Worm (Caenorhabditis elegans) whole organism, mixed stage, embryonic: Measurements from ENCODE around the gene him-17.
A peak's percentile ranks its signal among the peaks of the same experiment; 100 is the strongest.

Experiments
- M03D4.4 ChIP-seq: sonication (generic microtip); optimal IDR thresholded peaks from 2 replicates; lab custom pipeline; 2017; ENCODE audit warnings: mild to moderate bottlenecking, missing genetic modification characterization, missing compliant biosample characterization
- blmp-1 ChIP-seq: fragments of 150-350 bp; optimal IDR thresholded peaks from 2 replicates; lab custom pipeline; 2014; ENCODE audit warnings: missing biosample characterization, missing genetic modification characterization
- ceh-39 ChIP-seq: fragments of 150-350 bp; optimal IDR thresholded peaks from 2 replicates; lab custom pipeline; 2014; ENCODE audit warnings: missing biosample characterization, missing genetic modification characterization
- ceh-43 ChIP-seq: fragments of 200-800 bp; sonication (Bioruptor generic); optimal IDR thresholded peaks from 2 replicates; lab custom pipeline; 2018; ENCODE audit warnings: mild to moderate bottlenecking, missing genetic modification characterization, moderate library complexity, missing compliant biosample characterization
- ceh-83 ChIP-seq: fragments of 200-800 bp; sonication (Bioruptor generic); optimal IDR thresholded peaks from 2 replicates; lab custom pipeline; 2018; ENCODE audit warnings: mild to moderate bottlenecking, missing genetic modification characterization, missing compliant biosample characterization
- ces-1 ChIP-seq: fragments of 150-350 bp; optimal IDR thresholded peaks from 2 replicates; lab custom pipeline; 2014; ENCODE audit warnings: missing biosample characterization, missing genetic modification reagents, missing genetic modification characterization
- cnd-1 ChIP-seq: fragments of 200-800 bp; sonication (Bioruptor generic); optimal IDR thresholded peaks from 2 replicates; lab custom pipeline; 2018; ENCODE audit warnings: mild to moderate bottlenecking, missing genetic modification characterization, missing compliant biosample characterization
- drap-1 ChIP-seq: fragments of 200-800 bp; sonication (Bioruptor generic); optimal IDR thresholded peaks from 3 replicates; lab custom pipeline; 2018; ENCODE audit warnings: mild to moderate bottlenecking, missing genetic modification characterization, missing compliant biosample characterization
- elt-1 ChIP-seq: sonication (generic microtip); optimal IDR thresholded peaks from 2 replicates; lab custom pipeline; 2017; ENCODE audit warnings: missing genetic modification characterization, mild to moderate bottlenecking, missing compliant biosample characterization, antibody characterized with exemption, moderate library complexity, borderline replicate concordance; ENCODE audit not compliant: insufficient read depth
- elt-3 ChIP-seq: fragments of 150-350 bp; optimal IDR thresholded peaks from 2 replicates; lab custom pipeline; 2014; ENCODE audit warnings: missing biosample characterization, missing genetic modification characterization
- flh-1 ChIP-seq: fragments of 200-800 bp; sonication (Bioruptor generic); optimal IDR thresholded peaks from 2 replicates; lab custom pipeline; 2018; ENCODE audit warnings: mild to moderate bottlenecking, missing genetic modification characterization, moderate library complexity, missing compliant biosample characterization
- ham-2 ChIP-seq: fragments of 200-800 bp; sonication (Bioruptor generic); optimal IDR thresholded peaks from 2 replicates; lab custom pipeline; 2018; ENCODE audit warnings: mild to moderate bottlenecking, missing genetic modification characterization, missing compliant biosample characterization
- hlh-1 ChIP-seq: fragments of 150-350 bp; optimal IDR thresholded peaks from 2 replicates; lab custom pipeline; 2014; ENCODE audit warnings: missing biosample characterization, missing genetic modification reagents, missing genetic modification characterization
- lin-13 ChIP-seq: fragments of 150-350 bp; optimal IDR thresholded peaks from 2 replicates; lab custom pipeline; 2014; ENCODE audit warnings: missing biosample characterization, missing genetic modification characterization
- lsy-2 ChIP-seq: fragments of 150-350 bp; optimal IDR thresholded peaks from 2 replicates; lab custom pipeline; 2014; ENCODE audit warnings: missing biosample characterization, missing genetic modification characterization
- mab-5 ChIP-seq: fragments of 150-350 bp; optimal IDR thresholded peaks from 2 replicates; lab custom pipeline; 2014; ENCODE audit warnings: missing biosample characterization, missing genetic modification characterization
- mep-1 ChIP-seq: fragments of 150-350 bp; optimal IDR thresholded peaks from 2 replicates; lab custom pipeline; 2017; ENCODE audit warnings: missing biosample characterization, missing genetic modification reagents, missing genetic modification characterization, inconsistent platforms
- mls-2 ChIP-seq: sonication (generic microtip); optimal IDR thresholded peaks from 2 replicates; lab custom pipeline; 2016; ENCODE audit warnings: mild to moderate bottlenecking, missing genetic modification characterization, moderate library complexity, missing compliant biosample characterization
- nhr-12 ChIP-seq: fragments of 150-350 bp; optimal IDR thresholded peaks from 2 replicates; lab custom pipeline; 2014; ENCODE audit warnings: missing biosample characterization, missing genetic modification characterization
- nhr-2 ChIP-seq: fragments of 150-350 bp; optimal IDR thresholded peaks from 2 replicates; lab custom pipeline; 2014; ENCODE audit warnings: missing biosample characterization, missing genetic modification characterization
- nhr-237 ChIP-seq: fragments of 150-350 bp; optimal IDR thresholded peaks from 2 replicates; lab custom pipeline; 2014; ENCODE audit warnings: missing biosample characterization, missing genetic modification characterization
- nhr-28 ChIP-seq: fragments of 150-350 bp; optimal IDR thresholded peaks from 2 replicates; lab custom pipeline; 2014; ENCODE audit warnings: missing biosample characterization, missing genetic modification characterization
- nhr-76 ChIP-seq: sonication (generic microtip); optimal IDR thresholded peaks from 2 replicates; lab custom pipeline; 2017; ENCODE audit warnings: missing biosample characterization, missing genetic modification characterization
- pha-4 ChIP-seq: fragments of 150-350 bp; optimal IDR thresholded peaks from 2 replicates; lab custom pipeline; 2018; ENCODE audit warnings: missing biosample characterization, missing genetic modification reagents, missing genetic modification characterization
- sem-2 ChIP-seq: fragments of 200-800 bp; sonication (Bioruptor generic); optimal IDR thresholded peaks from 2 replicates; lab custom pipeline; 2018; ENCODE audit warnings: mild to moderate bottlenecking, missing genetic modification characterization, missing compliant biosample characterization
- snpc-4 ChIP-seq: fragments of 150-350 bp; optimal IDR thresholded peaks from 2 replicates; lab custom pipeline; 2014; ENCODE audit warnings: missing biosample characterization, missing genetic modification characterization
- sptf-1 ChIP-seq: sonication (generic microtip); optimal IDR thresholded peaks from 2 replicates; lab custom pipeline; 2017; ENCODE audit warnings: mild to moderate bottlenecking, missing genetic modification characterization, moderate library complexity, missing compliant biosample characterization
- tbx-8 ChIP-seq: fragments of 200-800 bp; sonication (Bioruptor generic); optimal IDR thresholded peaks from 2 replicates; lab custom pipeline; 2018; ENCODE audit warnings: mild to moderate bottlenecking, missing genetic modification characterization, moderate library complexity, missing compliant biosample characterization
- unc-120 ChIP-seq: sonication (generic microtip); optimal IDR thresholded peaks from 2 replicates; lab custom pipeline; 2017; ENCODE audit warnings: missing genetic modification characterization, missing compliant biosample characterization; ENCODE audit not compliant: poor library complexity, severe bottlenecking
- unc-62 ChIP-seq: fragments of 150-350 bp; optimal IDR thresholded peaks from 2 replicates; lab custom pipeline; 2014; ENCODE audit warnings: missing biosample characterization, missing genetic modification reagents, missing genetic modification characterization
- zip-8 ChIP-seq: fragments of 150-350 bp; optimal IDR thresholded peaks from 2 replicates; lab custom pipeline; 2014; ENCODE audit warnings: missing biosample characterization, missing genetic modification characterization
- ztf-11 ChIP-seq: fragments of 150-350 bp; optimal IDR thresholded peaks from 2 replicates; lab custom pipeline; 2014; ENCODE audit warnings: missing biosample characterization, missing genetic modification characterization

him-17 gene

DNA sequence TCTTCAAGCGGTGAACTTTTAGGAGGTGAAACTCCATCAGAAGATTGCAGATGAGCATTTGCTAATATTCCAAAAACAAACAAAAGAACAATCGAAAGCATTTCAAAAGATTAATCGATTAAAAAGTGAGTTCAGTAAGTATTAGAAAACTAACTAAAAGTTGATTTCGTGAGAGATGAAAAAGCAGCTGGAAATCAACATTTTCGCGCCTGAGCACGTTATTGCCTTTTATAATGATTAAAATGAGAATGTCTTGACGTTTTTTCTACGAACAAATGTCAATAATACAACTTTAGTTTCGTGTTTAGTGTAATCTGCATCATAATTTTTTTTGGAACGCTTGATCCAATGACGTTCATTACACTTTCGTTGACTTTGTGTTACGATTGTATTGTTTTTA lies 21.3 kb downstream of the him-17 start, which contains the start of gene F57B1.9:
Gene F57B1.9 (minus strand): TSS at position 101 of the 400 bp plus-strand sequence.
- TF ChIP-seq M03D4.4 (tag; lab: Kevin White, UChicago) (no peak), hlh-1 (tag; lab: Kevin White, UChicago) (no peak), lin-13 (no peak)

DNA sequence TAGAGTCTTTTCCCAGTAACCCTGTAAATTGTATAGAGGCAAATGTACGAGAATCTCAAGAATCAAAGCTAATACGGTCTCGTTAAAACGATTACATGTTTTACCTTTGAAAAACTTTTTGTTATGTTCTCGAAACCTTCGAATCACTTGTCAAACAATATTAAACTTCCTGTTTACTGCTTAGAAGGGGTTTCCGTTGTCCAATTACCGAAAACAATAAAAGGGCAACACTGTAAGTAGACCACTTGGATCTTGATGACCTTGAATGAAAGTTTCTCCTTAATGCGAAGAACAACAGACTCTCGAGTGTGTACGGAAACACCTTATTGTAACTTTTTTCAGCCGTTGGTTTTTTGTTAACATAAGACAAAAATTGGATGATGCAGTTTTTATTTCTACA lies 24.1 kb downstream of the him-17 start:
- TF ChIP-seq M03D4.4 (tag; lab: Kevin White, UChicago) = no peak
- no peak for TF ChIP-seq nhr-28 (tag; lab: Kevin White, UChicago)
- no peak for TF ChIP-seq elt-1 (tag; lab: Kevin White, UChicago)
- no peak for TF ChIP-seq lsy-2
- no peak for TF ChIP-seq ceh-39 (tag; lab: Kevin White, UChicago)
- no peak for TF ChIP-seq mab-5
- TF ChIP-seq ceh-83 (GFP tag; lab: Kevin White, UChicago) = no peak
- TF ChIP-seq nhr-237 (tag; lab: Kevin White, UChicago) = no peak
- TF ChIP-seq flh-1 = no peak
- no peak for TF ChIP-seq sptf-1

DNA sequence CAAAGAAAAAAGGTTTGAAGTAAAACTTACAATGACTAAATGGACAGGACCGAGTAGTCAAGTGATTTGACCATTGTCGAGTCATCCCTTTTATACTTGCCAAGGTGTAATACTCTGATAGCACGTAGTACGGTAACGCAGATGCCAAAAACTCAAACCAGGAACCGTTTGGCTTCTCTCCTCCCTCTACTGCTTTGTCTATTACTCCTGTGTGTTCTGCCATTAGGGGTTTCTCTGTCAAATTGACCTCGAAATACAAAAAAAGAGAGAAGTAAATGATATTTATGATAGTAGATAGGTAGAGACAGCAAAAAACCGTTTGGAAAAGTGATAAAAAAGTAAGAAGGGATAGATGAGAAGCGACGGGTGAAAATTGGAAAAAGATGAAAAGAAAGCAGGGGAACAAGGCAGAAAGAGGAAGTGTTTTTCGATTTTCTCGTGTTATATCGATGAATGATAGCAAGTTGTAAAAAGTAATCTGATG lies 25.7 kb downstream of the him-17 start, which contains the start of the genes col-159 and col-160:
Gene col-159 (minus strand): TSS at position 51 of the 484 bp plus-strand sequence.
Gene col-160 (minus strand): TSS at position 63 of the 484 bp plus-strand sequence.
- no peak for TF ChIP-seq mls-2
- no peak for TF ChIP-seq zip-8 (tag; lab: Kevin White, UChicago)

DNA sequence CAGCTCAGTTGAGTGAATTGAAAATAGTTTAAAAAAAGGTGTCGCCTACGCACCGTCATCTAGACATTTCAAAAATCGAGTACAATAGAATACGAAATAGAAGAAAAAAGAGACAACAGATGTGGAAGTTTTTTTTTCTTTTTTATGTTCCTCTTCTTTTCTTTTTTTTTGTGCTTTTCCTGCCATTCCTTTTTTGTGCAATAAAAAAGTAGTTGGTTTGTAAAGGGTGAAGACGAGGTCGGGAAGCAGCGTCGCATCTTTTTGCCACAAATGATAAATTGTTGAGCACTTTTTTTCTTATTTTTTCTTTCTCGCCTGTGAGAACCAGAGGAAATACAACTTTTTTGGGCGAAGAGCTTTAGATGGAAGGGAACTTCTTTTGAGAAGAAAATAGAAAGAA lies 30.0 kb downstream of the him-17 start:
- TF ChIP-seq ham-2 (GFP tag; lab: Kevin White, UChicago) = no peak
- no peak for TF ChIP-seq nhr-28 (tag; lab: Kevin White, UChicago)
- no peak for TF ChIP-seq M03D4.4 (tag; lab: Kevin White, UChicago)
- no peak for TF ChIP-seq nhr-237 (tag; lab: Kevin White, UChicago)
- TF ChIP-seq unc-120 (tag; lab: Kevin White, UChicago) = no peak
- no peak for TF ChIP-seq zip-8 (tag; lab: Kevin White, UChicago)
- TF ChIP-seq unc-62 = no peak
- no peak for TF ChIP-seq tbx-8 (GFP tag; lab: Kevin White, UChicago)
- no peak for TF ChIP-seq lsy-2
- no peak for TF ChIP-seq snpc-4 (tag; lab: Kevin White, UChicago)
- no peak for TF ChIP-seq nhr-2 (tag; lab: Kevin White, UChicago)
- TF ChIP-seq mep-1 (tag; lab: Kevin White, UChicago) = no peak
- TF ChIP-seq blmp-1 = no peak
- TF ChIP-seq sem-2 (GFP tag; lab: Kevin White, UChicago) = no peak
- TF ChIP-seq ztf-11 = no peak
- no peak for TF ChIP-seq cnd-1
- TF ChIP-seq ceh-43 (GFP tag; lab: Kevin White, UChicago) = no peak

DNA sequence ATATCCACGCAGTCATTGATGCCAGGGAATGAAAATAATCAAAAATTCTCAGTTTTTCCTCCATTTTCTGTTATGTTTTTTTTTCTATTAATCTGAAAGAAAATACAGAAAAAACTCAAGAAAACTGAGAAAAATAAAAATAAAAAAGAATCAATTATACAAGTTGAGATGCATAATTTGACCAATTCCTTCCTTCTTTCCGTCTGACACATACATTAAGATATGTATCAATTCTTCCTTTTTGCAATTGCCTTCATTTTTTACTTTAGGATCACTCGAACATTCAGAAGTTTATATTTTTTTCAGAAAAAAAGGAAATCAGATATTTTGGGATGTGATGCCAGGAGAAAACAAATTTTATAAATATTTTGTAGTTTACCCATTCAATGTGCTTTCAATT lies 30.9 kb downstream of the him-17 start, which contains the start of gene F57B1.5:
Gene F57B1.5 (plus strand): TSS at position 301 of the 400 bp plus-strand sequence.
- no peak for TF ChIP-seq nhr-12 (tag; lab: Kevin White, UChicago)
- TF ChIP-seq, all 35 proteins: peak for 0

DNA sequence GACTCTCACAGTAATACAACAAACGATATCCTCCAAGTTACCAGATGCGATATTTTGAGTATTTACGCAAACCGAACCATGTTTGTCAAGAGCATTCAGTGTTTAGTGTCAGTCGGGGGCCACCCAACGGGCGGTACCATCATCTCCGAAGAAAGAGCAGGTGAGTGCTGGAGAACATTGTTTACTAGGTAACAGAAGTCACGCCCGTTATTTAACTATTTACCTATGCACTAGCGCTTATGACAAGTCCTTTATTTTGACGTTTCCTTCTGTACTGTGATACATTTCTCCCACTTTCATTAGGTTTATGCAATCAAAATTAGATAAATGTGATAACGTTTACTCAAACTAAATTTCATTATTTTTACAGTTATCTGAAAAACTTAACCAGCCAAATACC lies 33.1 kb downstream of the him-17 start, which contains the start of gene F57B1.6:
Gene F57B1.6 (plus strand): TSS at position 79 of the 400 bp plus-strand sequence.
- peak; percentile 53 for TF ChIP-seq pha-4 (tag; lab: Kevin White, UChicago)
- no peak for TF ChIP-seq elt-3 (tag; lab: Kevin White, UChicago)

DNA sequence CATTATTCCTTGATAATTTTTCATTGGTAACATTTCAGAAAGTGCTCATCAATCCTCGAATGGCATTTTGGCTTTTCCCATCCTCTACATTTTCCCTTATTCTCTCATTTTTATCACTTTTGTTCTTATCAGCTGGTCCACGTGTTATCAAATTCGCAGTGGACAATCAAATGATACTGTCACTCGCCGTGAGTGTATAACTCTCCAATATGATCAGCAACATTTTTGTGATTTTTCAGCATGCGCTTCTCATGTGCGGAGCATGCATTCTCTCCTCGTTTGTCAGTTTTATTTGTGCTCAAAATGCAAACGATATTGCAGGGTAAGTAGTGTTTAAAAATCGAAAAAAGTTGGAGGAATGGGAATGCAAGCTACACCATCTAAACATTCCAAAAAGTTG lies 36.1 kb downstream of the him-17 start:
- TF ChIP-seq lsy-2 = no peak
- no peak for TF ChIP-seq ceh-83 (GFP tag; lab: Kevin White, UChicago)
- TF ChIP-seq ceh-39 (tag; lab: Kevin White, UChicago) = no peak
- no peak for TF ChIP-seq nhr-28 (tag; lab: Kevin White, UChicago)
- no peak for TF ChIP-seq ces-1 (GFP tag; lab: Kevin White, UChicago)
- no peak for TF ChIP-seq drap-1
- no peak for TF ChIP-seq nhr-76 (tag; lab: Kevin White, UChicago)
- TF ChIP-seq elt-1 (tag; lab: Kevin White, UChicago) = no peak
- no peak for TF ChIP-seq nhr-12 (tag; lab: Kevin White, UChicago)
- no peak for TF ChIP-seq unc-120 (tag; lab: Kevin White, UChicago)
- no peak for TF ChIP-seq M03D4.4 (tag; lab: Kevin White, UChicago)
